Fruit fly (Drosophila melanogaster): Measurements from ENCODE around the gene shep.

Gene shep

DNA sequence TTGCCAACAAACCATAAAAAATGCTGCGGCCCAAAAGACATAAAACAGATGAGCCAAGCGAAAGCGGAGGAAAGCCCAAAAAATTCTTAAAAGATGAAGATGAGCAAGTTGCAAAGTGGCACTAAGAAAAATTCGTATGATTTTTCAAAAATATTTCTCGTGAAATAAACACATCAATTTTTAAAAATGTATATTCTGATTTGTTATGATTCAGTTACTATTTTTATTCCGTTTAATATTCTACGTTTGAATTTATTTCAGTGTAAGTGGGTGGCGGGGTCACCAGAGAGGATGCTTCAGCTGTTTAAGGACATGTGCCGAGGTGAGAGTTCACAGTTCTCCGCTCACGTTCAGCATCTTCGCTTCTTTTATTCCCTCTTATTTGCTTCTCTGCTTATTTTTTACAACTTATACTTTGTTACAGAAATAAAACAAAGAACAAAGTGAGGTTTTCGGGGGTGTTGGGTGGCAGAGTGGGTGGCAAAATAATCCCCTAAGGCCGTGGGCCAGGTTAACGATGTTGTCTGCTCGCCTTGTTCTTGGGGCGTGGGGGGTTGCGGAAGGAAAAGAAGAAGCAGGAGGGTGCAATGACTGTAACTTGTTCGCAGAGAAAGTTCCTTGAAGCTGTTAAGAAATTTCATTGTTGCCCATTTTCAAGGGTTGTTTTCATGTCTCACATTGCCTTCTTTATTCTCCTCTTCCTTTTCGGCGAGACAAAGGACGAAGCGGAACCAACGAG is 95.3 kb downstream of the shep start (continued):
- peak; percentile 29 for TF ChIP-seq Xbp1 (GFP tag; optimal IDR thresholded peaks at IDR 0.05)
- TF ChIP-seq Atf3 (GFP tag; optimal IDR thresholded peaks at IDR 0.05) = peak; percentile 20
- no peak for TF ChIP-seq Sry-β (GFP tag; optimal IDR thresholded peaks at IDR 0.05)
- peak; percentile 24 for TF ChIP-seq ewg (GFP tag; optimal IDR thresholded peaks at IDR 0.05)
- no peak for TF ChIP-seq jing (GFP tag; optimal IDR thresholded peaks at IDR 0.05)
- peak; percentile 20 for TF ChIP-seq zfh2 (GFP tag; optimal IDR thresholded peaks at IDR 0.05)
- TF ChIP-seq Nf-YB (GFP tag; optimal IDR thresholded peaks at IDR 0.05) = no peak
- TF ChIP-seq al (GFP tag; IDR thresholded peaks at IDR 0.05) = no peak
- TF ChIP-seq dan (GFP tag; IDR thresholded peaks at IDR 0.05) = no peak
- TF ChIP-seq CG15696 (tag; optimal IDR thresholded peaks at IDR 0.05) = no peak
- no peak for TF ChIP-seq CG9437 (GFP tag; optimal IDR thresholded peaks at IDR 0.05)
- TF ChIP-seq Sox102F (GFP tag; optimal IDR thresholded peaks at IDR 0.05) = peak; percentile 52
- TF ChIP-seq Hr78 (GFP tag; optimal IDR thresholded peaks at IDR 0.05) = no peak
- peak; percentile 41 for TF ChIP-seq CG8388 (GFP tag; optimal IDR thresholded peaks at IDR 0.05)
- no peak for TF ChIP-seq run (tag; optimal IDR thresholded peaks at IDR 0.05)
- TF ChIP-seq CG18476 (GFP tag; optimal IDR thresholded peaks at IDR 0.05) = peak; percentile 28
- TF ChIP-seq CG8089 (GFP tag; optimal IDR thresholded peaks at IDR 0.05) = no peak
- TF ChIP-seq sisA (GFP tag; IDR thresholded peaks at IDR 0.05) = peak; percentile 46
- TF ChIP-seq Spps (tag; optimal IDR thresholded peaks at IDR 0.05) = no peak
- no peak for TF ChIP-seq Bgb (GFP tag; IDR thresholded peaks at IDR 0.05; ENCODE audit: partially characterized antibody)
- TF ChIP-seq CG14014 (GFP tag; IDR thresholded peaks at IDR 0.05) = peak; percentile 51; the same call in 1 of the 2 replicates
- TF ChIP-seq gcm (GFP tag; optimal IDR thresholded peaks at IDR 0.05) = no peak
- TF ChIP-seq D19B (GFP tag; optimal IDR thresholded peaks at IDR 0.05) = no peak
- no peak for TF ChIP-seq E2f1 (GFP tag; IDR thresholded peaks at IDR 0.05)
- TF ChIP-seq Meics (GFP tag; optimal IDR thresholded peaks at IDR 0.05) = peak; percentile 63
- no peak for TF ChIP-seq HLHmδ (GFP tag; optimal IDR thresholded peaks at IDR 0.05)
- no peak for TF ChIP-seq NC2β (GFP tag; optimal IDR thresholded peaks at IDR 0.05)
- TF ChIP-seq CG12236 (GFP tag; optimal IDR thresholded peaks at IDR 0.05) = no peak
- peak; percentile 26; the same call in 1 of the 2 replicates for TF ChIP-seq onecut (GFP tag; IDR thresholded peaks at IDR 0.05)
- 0 out of 2 replicates have a peak, but pooled peaks have one; percentile 31 for TF ChIP-seq Nf-YA (GFP tag; IDR thresholded peaks at IDR 0.05)
- no peak for TF ChIP-seq crc (GFP tag; optimal IDR thresholded peaks at IDR 0.05)
- TF ChIP-seq gsb-n (tag; optimal IDR thresholded peaks at IDR 0.05) = peak; percentile 3
- TF ChIP-seq CG7987 (GFP tag; optimal IDR thresholded peaks at IDR 0.05) = no peak
- no peak for TF ChIP-seq CG31388 (GFP tag; optimal IDR thresholded peaks at IDR 0.05)
- TF ChIP-seq CG1233 (GFP tag; optimal IDR thresholded peaks at IDR 0.05) = peak; percentile 17
- peak; percentile 39 for TF ChIP-seq nmo (GFP tag; optimal IDR thresholded peaks at IDR 0.05)
- TF ChIP-seq Fer3 (tag; optimal IDR thresholded peaks at IDR 0.05) = peak; percentile 36
- peak; percentile 52 for TF ChIP-seq CG1603 (tag; optimal IDR thresholded peaks at IDR 0.05)
- no peak for TF ChIP-seq CG4404 (GFP tag; IDR thresholded peaks at IDR 0.05)
- no peak for TF ChIP-seq hbn (GFP tag; IDR thresholded peaks at IDR 0.05; ENCODE audit: partially characterized antibody)
- no peak for TF ChIP-seq rib (GFP tag; IDR thresholded peaks at IDR 0.05)
- TF ChIP-seq Mes4 (GFP tag; optimal IDR thresholded peaks at IDR 0.05) = no peak
- peak; percentile 14 for TF ChIP-seq Mad (GFP tag; optimal IDR thresholded peaks at IDR 0.05)
- TF ChIP-seq CG13287 (GFP tag; IDR thresholded peaks at IDR 0.05; ENCODE audit: partially characterized antibody) = no peak
- TF ChIP-seq lola (GFP tag; optimal IDR thresholded peaks at IDR 0.05) = no peak
- TF ChIP-seq ab (GFP tag; optimal IDR thresholded peaks at IDR 0.05) = no peak
- TF ChIP-seq sqz (GFP tag; optimal IDR thresholded peaks at IDR 0.05) = peak; percentile 8
- no peak for TF ChIP-seq da (GFP tag; optimal IDR thresholded peaks at IDR 0.05)
- TF ChIP-seq CG13123 (GFP tag; optimal IDR thresholded peaks at IDR 0.05) = no peak

Measured in whole organism, embryonic.